Fruit fly (Drosophila melanogaster) S2 (cell line): ENCODE data around the gene lsn.

Experiments
- CG8478 ChIP-seq: fragments of >200 bp; optimal IDR thresholded peaks from 2 replicates; lab custom pipeline; 2018
- CTCF ChIP-seq, 2 experiments: fragments of >200 bp; optimal IDR thresholded peaks; 2 replicates each; lab custom pipeline; 2018

The lsn gene

DNA sequence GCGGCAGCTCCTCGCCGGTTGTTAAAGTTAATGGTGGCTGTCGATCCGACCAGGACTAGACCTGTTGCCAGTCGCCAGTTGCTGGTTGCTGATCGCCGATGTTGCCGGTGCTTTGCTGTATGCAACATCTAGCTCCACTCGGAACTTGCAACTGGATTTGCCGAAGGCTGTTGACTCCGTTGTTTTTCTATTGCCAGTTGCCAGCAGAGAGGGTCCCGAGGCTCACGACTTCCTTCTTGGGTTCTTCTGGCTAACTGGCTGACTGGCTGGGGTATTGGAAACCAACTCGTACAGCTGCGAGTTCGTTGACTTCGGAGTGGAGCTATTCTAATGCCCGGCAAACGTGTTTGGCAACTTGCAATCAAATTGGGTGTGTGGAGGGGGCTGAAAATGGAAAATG is 33.9 kb upstream of the lsn start:
- TF ChIP-seq CG8478 (lab: Kevin White, UChicago) (no peak), CTCF (optimal IDR thresholded peaks at IDR 0.05; lab: Kevin White, UChicago) (no peak)

DNA sequence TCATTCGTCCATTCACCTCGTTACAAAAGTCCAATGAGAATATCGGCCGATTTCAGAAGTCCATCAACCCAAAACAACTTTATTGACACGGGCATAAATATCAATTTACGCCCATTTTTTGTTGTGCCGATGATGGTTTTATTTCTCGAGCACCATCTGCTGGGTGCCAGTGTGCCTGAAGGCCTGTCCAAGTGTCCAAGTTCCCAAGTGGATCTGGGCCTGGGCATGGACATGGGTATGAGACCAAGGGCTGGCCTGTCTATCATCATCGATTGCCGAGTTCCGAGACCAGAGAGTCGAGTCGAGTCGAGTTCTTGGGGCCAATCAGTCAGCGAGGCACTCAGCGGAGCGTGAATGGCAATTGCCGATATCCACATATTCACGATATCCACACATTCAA is 32.8 kb upstream of the lsn start, which contains the start of gene Gr93a:
Gr93a (plus strand) TSS at position 301 of the 400 bp plus-strand sequence.
- TF ChIP-seq CTCF (optimal IDR thresholded peaks at IDR 0.05; lab: Kevin White, UChicago) = no peak
- no peak for TF ChIP-seq CG8478 (lab: Kevin White, UChicago)

DNA sequence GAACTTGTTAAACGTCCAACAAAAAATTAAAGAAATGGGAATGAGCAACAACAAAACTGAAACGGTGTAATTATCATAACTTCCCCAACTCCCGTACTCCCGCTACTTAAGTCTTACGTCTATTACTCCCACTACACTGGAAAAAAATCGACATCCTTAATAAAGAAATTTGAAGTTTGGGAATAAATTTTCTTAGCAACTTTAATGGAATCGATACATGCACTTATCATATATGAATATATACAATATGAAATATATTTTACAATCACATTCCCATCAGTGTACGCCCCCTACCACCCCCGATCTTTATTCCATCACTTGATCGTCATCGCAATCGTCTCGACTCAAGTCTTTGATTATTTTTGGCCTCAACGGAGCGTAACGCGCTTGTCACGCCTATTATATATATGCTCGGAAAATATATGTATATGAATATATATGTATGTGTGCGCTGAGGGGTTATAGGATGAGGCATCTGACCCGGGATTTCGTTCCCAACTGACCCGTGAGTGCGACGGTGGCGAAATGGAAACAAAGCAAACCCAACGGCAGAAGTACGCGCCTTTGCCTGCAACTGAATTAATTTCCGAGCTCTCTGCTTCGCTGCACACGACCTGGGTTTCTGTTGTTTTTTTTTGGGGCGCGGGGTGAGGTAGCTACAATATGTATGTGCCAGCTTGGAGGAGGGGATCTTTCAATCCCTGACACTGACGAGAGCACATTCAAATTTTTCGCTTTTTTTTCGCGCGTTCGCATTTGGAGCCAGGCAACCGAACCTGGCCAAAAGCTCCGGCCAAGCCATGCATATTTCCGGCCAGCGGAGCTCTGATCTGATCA is 30.5 kb upstream of the lsn start:
- TF ChIP-seq CG8478 (lab: Kevin White, UChicago) (no peak), CTCF (optimal IDR thresholded peaks at IDR 0.05; lab: Kevin White, UChicago) (no peak)

DNA sequence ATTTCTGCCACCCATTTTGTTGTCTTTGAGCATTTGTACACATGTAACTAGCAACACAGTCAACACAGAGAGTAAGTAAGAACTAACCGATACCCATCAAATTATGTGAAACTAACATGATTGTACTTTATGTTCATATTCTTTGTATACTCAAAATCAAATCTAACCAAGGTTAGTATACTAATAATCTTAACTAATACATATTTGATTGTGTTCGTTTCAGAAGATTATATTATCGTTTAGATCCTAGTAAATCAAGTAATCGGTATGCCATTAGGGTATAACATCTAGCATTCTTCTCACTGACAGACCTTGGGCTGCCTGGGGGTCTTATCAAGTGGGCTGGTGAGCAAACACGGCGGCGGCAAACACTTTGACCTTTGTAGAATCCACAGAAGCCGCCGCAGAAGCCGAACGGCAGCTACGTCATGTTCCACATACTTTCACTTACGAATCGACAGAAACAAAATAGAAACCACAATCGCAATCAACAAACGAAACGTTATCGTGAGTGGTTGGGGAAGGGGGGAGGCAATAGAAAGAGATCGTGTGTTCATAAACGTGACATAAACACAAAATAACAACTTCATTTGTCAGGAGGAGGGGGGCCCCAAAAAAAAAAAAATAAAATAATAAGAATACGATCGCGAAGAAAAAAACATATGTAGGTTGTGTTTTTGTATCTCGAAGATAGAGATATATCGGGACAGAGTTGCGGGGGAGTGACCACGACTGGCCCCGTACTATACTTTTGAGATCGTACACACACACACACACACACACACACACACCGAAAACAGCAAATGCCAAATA is 29.4 kb upstream of the lsn start:
- TF ChIP-seq CTCF (optimal IDR thresholded peaks at IDR 0.05; lab: Kevin White, UChicago) (no peak), CG8478 (lab: Kevin White, UChicago) (no peak)

DNA sequence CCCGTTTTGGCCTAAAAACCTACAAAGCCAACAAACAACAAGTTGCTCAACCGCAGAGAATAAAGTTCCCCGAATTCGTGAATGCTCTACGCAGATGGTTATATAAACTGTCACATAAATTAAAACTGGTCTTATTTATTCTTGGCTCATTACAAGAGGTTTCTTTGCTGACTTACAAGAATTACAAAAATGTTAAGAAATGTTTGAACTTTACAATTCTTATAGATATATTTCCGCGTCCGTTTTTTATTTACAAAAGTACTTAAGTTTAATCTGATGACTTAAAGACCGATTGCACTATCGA is 28.8 kb upstream of the lsn start:
- TF ChIP-seq CTCF (optimal IDR thresholded peaks at IDR 0.05; lab: Kevin White, UChicago) (no peak), CG8478 (lab: Kevin White, UChicago) (no peak)

DNA sequence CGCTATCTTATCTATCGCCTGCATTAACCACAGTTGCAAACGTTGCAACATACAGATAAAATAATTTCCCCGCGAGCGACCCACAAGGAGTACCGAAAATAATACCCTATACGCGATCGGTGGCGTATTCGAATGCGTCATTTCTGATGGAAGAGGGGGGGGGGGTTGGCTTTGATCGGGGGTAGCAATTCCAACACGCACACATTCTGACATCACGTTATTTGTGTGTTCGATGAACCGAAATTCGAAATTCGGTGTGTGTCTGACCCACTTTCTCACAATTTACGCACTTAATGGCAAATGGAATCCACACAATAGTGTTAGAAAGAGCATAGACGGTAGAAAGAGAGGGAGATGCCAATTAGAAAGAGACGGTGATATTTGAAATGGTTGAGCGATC is 28.4 kb upstream of the lsn start:
- TF ChIP-seq CTCF (optimal IDR thresholded peaks at IDR 0.05; lab: Kevin White, UChicago) (no peak), CG8478 (lab: Kevin White, UChicago) (no peak)

DNA sequence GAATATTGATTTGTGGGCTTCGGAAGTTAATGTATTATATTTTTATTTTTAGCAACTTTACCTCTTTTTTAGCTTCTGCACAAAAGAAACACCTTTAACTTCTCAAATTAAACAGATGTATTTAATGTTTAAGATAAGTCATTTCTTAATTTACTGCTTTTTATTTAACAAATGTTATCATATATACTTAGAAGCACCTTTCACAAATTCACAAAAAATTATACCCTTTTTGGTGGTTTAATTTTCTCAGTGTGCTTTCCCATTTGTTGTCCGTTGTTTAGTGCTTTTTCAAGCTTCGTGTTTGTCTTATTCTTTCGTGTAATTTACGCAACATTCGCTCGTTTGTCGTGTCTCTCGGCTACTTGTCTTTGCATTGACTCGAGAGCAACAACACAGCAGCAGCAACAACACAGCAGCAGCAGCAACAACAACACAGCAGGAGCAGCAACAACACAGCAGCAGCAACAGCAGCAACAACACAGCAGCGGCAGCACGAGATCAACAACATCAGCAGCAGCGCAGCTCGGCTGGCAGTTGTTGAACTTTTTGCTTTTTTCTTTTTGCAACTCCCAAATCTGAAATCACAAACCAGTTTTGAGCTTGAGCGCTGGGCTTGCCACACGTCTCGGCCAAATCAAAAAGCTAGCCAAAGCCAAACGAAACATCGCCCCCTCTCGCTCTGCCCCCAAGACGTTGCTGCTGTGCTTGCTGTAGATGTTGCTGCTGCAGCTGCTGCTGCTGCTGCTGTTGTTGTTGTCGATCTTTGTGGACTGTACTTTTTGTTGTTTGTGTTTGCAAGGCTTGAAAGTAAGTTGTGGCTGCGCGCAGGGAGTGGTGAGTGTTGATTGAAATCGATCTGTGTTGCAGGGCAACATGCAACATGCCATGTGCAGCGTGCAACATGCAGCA is 27.6 kb upstream of the lsn start:
- no peak for TF ChIP-seq CTCF (optimal IDR thresholded peaks at IDR 0.05; lab: Kevin White, UChicago)

DNA sequence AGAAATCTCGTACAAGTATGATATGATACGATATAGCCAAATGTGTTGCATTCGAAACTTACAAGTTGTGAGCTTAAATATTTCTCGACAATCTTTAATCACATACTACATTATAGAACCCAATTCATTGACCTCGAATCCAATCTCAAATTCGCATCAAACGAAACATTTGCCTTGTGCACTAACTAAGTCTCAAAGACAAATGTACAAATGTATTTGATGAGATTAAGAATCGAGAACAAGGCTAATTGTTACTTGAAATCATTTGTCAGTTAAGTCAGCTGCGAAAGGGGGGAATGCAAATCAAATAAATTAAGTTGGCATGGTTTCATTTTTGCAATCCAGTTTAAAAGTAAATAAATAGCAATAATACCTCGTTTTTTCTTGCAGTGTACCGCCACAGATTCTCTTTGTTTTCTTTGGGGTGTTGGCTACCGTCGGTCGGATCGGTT is 26.4 kb upstream of the lsn start:
- TF ChIP-seq CTCF (optimal IDR thresholded peaks at IDR 0.05; lab: Kevin White, UChicago) (no peak), CG8478 (lab: Kevin White, UChicago) (no peak)

DNA sequence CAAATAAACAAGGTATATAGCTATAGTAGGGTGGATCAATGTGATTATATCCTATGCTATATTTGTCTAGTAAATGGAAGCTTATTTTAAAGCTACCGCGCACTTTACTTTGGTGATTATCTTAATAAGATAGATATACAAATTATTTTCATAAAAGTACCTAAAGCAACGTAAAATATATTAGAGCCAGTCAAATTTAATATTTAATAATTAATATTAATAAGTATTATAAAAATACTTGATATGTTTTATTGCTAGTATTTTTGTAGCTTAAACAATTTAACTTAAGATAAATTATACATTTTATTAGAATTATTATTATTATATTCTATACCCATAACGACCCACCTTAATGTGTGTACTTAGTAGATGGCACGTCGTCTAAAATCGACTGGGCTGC is 25.3 kb upstream of the lsn start:
- TF ChIP-seq CTCF (optimal IDR thresholded peaks at IDR 0.05; lab: Kevin White, UChicago) (no peak), CG8478 (lab: Kevin White, UChicago) (no peak)

DNA sequence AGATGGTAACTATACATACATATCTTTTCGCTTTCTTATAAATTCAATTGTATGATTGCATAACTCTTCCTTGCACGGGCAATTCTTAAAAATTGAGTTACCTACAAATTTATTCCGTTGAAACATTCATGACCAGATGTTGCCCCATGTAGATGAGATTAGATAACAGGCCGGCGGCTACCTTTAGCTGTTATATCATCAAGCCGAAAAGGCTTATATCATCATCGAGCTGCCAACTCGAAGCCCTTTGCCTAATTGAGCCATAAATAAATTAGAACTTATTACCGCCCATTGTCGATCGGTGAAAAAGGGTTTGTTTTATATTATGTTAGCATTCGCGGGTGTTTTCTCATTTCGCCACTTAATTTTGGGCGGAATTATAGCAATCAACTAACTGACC is 24.5 kb upstream of the lsn start:
- no peak for TF ChIP-seq CG8478 (lab: Kevin White, UChicago)
- TF ChIP-seq CTCF (optimal IDR thresholded peaks at IDR 0.05; lab: Kevin White, UChicago) = no peak

DNA sequence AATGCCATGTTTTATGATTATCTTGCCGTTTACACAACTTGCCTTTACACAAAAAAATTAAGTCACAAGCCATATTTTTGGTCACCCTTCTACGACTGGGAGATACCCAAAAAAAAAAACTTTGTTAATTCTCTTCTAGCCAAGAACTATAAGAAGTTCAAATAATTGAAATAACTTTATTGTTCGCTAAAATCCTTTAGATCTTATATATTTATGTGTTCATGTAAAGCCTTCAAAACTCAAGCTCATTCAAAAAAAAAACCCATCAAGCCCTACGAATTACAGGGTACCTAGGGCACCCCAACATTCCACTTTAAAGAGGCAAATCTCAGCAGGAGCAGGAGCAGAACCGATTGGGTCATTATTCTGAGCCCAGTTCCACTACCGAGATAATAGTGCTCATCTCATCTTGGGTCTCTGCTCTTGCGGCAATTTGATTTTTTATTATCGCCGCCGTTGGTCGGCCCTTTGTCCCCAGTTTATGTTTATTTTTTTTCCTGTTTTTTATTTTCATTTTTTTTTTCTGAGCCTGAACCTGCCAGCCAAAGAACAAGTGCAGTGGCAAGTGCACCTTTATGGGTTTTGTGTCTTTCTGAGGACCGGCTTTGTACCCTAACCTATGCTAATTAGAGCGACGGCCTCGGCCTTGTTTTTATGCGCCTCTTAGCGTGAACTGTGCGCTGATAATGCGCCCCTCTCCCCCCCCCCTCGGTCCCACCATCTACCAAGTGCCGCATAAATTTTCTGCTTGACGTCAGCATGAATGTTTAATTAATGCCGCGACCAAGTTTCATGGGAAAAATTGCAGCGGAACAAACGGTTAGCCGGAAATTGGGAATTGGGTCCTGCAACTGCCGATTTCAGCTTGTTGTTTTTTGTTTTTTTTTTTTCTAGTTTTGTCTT is 23.2 kb upstream of the lsn start:
- TF ChIP-seq CG8478 (lab: Kevin White, UChicago) (no peak), CTCF (optimal IDR thresholded peaks at IDR 0.05; lab: Kevin White, UChicago) (no peak)

DNA sequence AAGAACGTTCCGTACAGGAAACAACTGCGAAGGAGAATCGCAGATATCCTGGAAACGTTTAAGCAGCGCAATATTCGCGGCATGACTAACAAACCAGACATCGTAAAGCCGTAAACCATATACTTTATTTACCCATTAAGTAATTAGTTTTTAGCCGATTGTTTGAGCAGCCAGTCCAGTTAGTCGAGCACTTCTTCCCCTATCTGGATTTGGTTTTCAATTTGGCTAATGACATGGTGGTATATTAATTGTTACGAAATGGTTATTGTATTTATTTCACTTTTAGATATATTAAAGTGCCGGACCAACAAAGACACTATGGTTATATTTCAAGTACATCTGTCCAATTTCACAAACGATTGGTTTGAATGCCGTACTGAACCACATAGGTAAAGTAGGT is 21.3 kb upstream of the lsn start, which contains the start of gene Gr93b:
Gr93b (minus strand) TSS at position 101 of the 400 bp plus-strand sequence.
- TF ChIP-seq CTCF (optimal IDR thresholded peaks at IDR 0.05; lab: Kevin White, UChicago) = no peak
- TF ChIP-seq CG8478 (lab: Kevin White, UChicago) = no peak

DNA sequence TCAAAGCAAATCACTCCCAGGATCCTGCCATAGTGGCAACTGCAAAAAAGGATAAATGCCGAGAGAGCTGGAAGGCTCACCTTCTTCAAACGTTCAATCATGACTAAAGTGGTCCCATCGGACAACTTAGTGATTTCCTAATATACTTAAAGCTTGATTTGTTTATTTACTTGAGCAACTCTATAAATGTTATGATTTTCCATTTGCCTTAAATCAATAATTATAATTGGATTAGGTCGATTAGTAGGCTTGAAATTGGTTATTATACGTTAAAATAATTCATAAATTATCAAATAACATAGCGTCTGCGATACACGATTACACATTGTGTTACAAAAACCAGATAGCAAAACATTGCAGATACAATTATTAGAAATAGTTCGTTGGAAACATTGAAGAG is 19.8 kb upstream of the lsn start, which contains the start of gene Gr93c:
Gr93c (minus strand) TSS at position 101 of the 400 bp plus-strand sequence.
- TF ChIP-seq CG8478 (lab: Kevin White, UChicago) (no peak), CTCF (optimal IDR thresholded peaks at IDR 0.05; lab: Kevin White, UChicago) (no peak)
